Fruit fly (Drosophila melanogaster) S2 (cell line): ENCODE results near the gene Nlp.

Experiments
- CG8478 ChIP-seq: fragments of >200 bp; optimal IDR thresholded peaks from 2 replicates; lab custom pipeline; 2018
- CTCF ChIP-seq, 2 experiments: fragments of >200 bp; optimal IDR thresholded peaks; 2 replicates each; lab custom pipeline; 2018

DNA sequence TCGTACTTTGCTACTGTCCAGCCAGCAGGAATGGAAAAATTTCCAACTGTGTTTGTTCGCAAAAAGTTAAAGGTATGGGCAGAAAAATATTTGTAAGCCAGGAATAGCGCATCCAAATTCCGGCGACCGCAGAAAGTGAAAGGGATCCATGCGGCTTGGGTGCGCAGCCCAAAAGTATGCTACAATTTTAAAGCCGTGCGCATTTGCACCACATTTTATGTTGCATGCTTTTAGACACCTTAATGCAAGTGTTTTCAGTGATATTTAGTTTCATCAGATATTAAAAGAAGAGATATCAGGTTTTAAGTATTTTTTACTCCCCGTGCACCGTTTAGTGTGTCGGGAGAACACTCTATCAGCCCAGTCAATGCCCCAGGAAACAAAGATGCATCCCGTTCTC, 41.5 kb upstream of the Nlp start:
- TF ChIP-seq CG8478 (no peak), CTCF (optimal IDR thresholded peaks at IDR 0.05; lab: Kevin White, UChicago) (no peak)
